Worm (Caenorhabditis elegans): ENCODE measurements around the gene Y116A8B.1.

DNA sequence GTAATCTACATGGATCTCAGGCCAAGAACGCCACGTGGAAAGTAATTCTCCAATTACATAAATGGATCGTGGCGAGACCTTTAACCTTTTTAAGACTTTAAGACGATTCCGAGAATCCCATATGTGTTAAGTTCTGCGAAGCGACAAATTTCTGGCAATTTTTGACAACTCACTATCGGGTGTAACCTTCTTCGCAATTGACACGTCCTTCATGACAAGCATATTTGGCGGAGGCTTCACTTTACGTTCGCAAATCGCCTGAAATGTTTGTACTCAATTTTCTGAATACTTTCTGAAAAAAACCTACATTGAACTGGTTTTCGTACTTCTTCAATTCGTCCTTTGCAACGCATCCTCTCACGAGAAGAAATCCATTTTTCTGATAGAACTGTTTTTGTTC, 42.7 kb downstream of the Y116A8B.1 start:
- TF ChIP-seq T22C8.4 (GFP tag; IDR thresholded peaks at IDR 0.05): no peak
- no peak for TF ChIP-seq ztf-29 (GFP tag; IDR thresholded peaks at IDR 0.05)
- TF ChIP-seq med-1 (GFP tag; optimal IDR thresholded peaks at IDR 0.05; ENCODE audit: insufficient read depth): no peak
